Worm (Caenorhabditis elegans) whole organism, L3 larva: ENCODE measurements around the gene Y11D7A.8.

ENCODE experiments used
- ama-1 ChIP-seq: fragments of 150-350 bp; optimal IDR thresholded peaks from 2 replicates; lab custom pipeline; 2018
- fkh-10 ChIP-seq: sonication (generic microtip); optimal IDR thresholded peaks from 2 replicates; lab custom pipeline; 2017; ENCODE audit warnings: missing biosample characterization, missing genetic modification reagents, missing genetic modification characterization
- lin-39 ChIP-seq: fragments of 150-350 bp; optimal IDR thresholded peaks from 2 replicates; lab custom pipeline; 2018; ENCODE audit warnings: missing biosample characterization, missing genetic modification reagents, missing genetic modification characterization
- nfya-1 ChIP-seq: sonication (generic microtip); optimal IDR thresholded peaks from 2 replicates; lab custom pipeline; 2017; ENCODE audit warnings: missing genetic modification characterization, mild to moderate bottlenecking, missing compliant biosample characterization, antibody characterized with exemption, moderate library complexity; ENCODE audit not compliant: insufficient read depth
- nhr-237 ChIP-seq: fragments of 150-350 bp; optimal IDR thresholded peaks from 2 replicates; lab custom pipeline; 2014; ENCODE audit warnings: missing biosample characterization, missing genetic modification characterization
- nhr-77 ChIP-seq: fragments of 150-350 bp; optimal IDR thresholded peaks from 2 replicates; lab custom pipeline; 2014; ENCODE audit warnings: missing biosample characterization, missing genetic modification characterization
- skn-1 ChIP-seq: fragments of 150-350 bp; optimal IDR thresholded peaks from 2 replicates; lab custom pipeline; 2014; ENCODE audit warnings: missing biosample characterization, missing genetic modification characterization
- snpc-4 ChIP-seq: fragments of 150-350 bp; optimal IDR thresholded peaks from 2 replicates; lab custom pipeline; 2014; ENCODE audit warnings: missing biosample characterization, missing genetic modification characterization
- ztf-11 ChIP-seq: fragments of 150-350 bp; optimal IDR thresholded peaks from 2 replicates; lab custom pipeline; 2014; ENCODE audit warnings: missing biosample characterization, missing genetic modification characterization
- ztf-4 ChIP-seq: fragments of 150-350 bp; optimal IDR thresholded peaks from 2 replicates; lab custom pipeline; 2014; ENCODE audit warnings: missing biosample characterization, missing genetic modification characterization

- TF ChIP-seq fkh-10 (GFP tag; lab: Kevin White, UChicago) (no peak), nfya-1 (tag; lab: Kevin White, UChicago) (no peak), snpc-4 (tag; lab: Kevin White, UChicago) (no peak), nhr-237 (no peak), ztf-11 (tag; lab: Kevin White, UChicago) (no peak), ama-1 (lab: Kevin White, UChicago) (no peak), nhr-77 (tag; lab: Kevin White, UChicago) (no peak), skn-1 (tag; lab: Kevin White, UChicago) (no peak), ztf-4 (tag; lab: Kevin White, UChicago) (no peak), lin-39 (no peak)
Observed at ce11 chrIV:9232421-9233141, 18.6 kb upstream of the Y11D7A.8 start, which contains the start of gene Y11D7A.3.
